Fruit fly (Drosophila melanogaster) whole organism, embryonic: ENCODE results near the gene CG11409.

Experiments
- CG10543 ChIP-seq: fragments of 200-800 bp; sonication (Bioruptor generic); optimal IDR thresholded peaks from 3 replicates; lab custom pipeline; 2017; ENCODE audit warnings: missing biosample characterization, mild to moderate bottlenecking, missing genetic modification characterization, moderate library complexity
- CG10654 ChIP-seq: fragments of 200-800 bp; sonication (Bioruptor generic); optimal IDR thresholded peaks from 2 replicates; lab custom pipeline; 2016; ENCODE audit warnings: missing biosample characterization, missing genetic modification characterization
- CG11093 ChIP-seq: fragments of 200-800 bp; sonication (Bioruptor generic); IDR thresholded peaks from 3 replicates; pipeline ENCODE4 v1.3.6; 2022; ENCODE audit warnings: missing biosample characterization, missing genetic modification characterization
- CG12155 ChIP-seq: fragments of 200-800 bp; sonication (Bioruptor generic); optimal IDR thresholded peaks from 3 replicates; lab custom pipeline; 2016; ENCODE audit warnings: missing biosample characterization, missing genetic modification characterization
- CG12769 ChIP-seq: fragments of 200-800 bp; sonication (Bioruptor generic); optimal IDR thresholded peaks from 2 replicates; lab custom pipeline; 2019; ENCODE audit warnings: missing biosample characterization, mild to moderate bottlenecking, missing genetic modification characterization, moderate library complexity
- CG13624 ChIP-seq: fragments of 200-800 bp; sonication (Bioruptor generic); optimal IDR thresholded peaks from 2 replicates; lab custom pipeline; 2016; ENCODE audit warnings: missing biosample characterization, missing genetic modification characterization
- CG15011 ChIP-seq: fragments of 200-800 bp; sonication (Bioruptor generic); optimal IDR thresholded peaks from 3 replicates; lab custom pipeline; 2018; ENCODE audit warnings: missing biosample characterization, mild to moderate bottlenecking, missing genetic modification characterization
- CG1602 ChIP-seq: fragments of 200-800 bp; sonication (Bioruptor generic); optimal IDR thresholded peaks from 3 replicates; lab custom pipeline; 2016; ENCODE audit warnings: missing biosample characterization, missing genetic modification characterization
- CG17802 ChIP-seq: fragments of 200-800 bp; sonication (Bioruptor generic); optimal IDR thresholded peaks from 2 replicates; lab custom pipeline; 2018; ENCODE audit warnings: missing biosample characterization, mild to moderate bottlenecking, missing genetic modification characterization, moderate library complexity
- CG4854 ChIP-seq: fragments of 200-800 bp; sonication (Bioruptor generic); optimal IDR thresholded peaks from 2 replicates; lab custom pipeline; 2016; ENCODE audit warnings: missing biosample characterization, missing genetic modification characterization, inconsistent platforms
- CG6175 ChIP-seq: fragments of 200-800 bp; sonication (Bioruptor generic); IDR thresholded peaks from 3 replicates; pipeline ENCODE4 v1.3.6; 2022; ENCODE audit warnings: missing biosample characterization, missing genetic modification characterization
- CG6272 ChIP-seq: fragments of 200-800 bp; sonication (Bioruptor generic); IDR thresholded peaks from 2 replicates; pipeline ENCODE4 v1.3.6; 2022; ENCODE audit warnings: missing biosample characterization, missing genetic modification characterization
- CG8281 ChIP-seq: fragments of 200-800 bp; sonication (Bioruptor generic); optimal IDR thresholded peaks from 2 replicates; lab custom pipeline; 2018; ENCODE audit warnings: missing biosample characterization, mild to moderate bottlenecking, missing genetic modification characterization, moderate library complexity
- CG8478 ChIP-seq: fragments of >200 bp; optimal IDR thresholded peaks from 2 replicates; lab custom pipeline; 2018
- CG9437 ChIP-seq: fragments of 200-800 bp; sonication (Bioruptor generic); optimal IDR thresholded peaks from 2 replicates; lab custom pipeline; 2018; ENCODE audit warnings: missing biosample characterization, mild to moderate bottlenecking, missing genetic modification characterization
- CHES-1-like ChIP-seq: fragments of 200-800 bp; sonication (Bioruptor generic); optimal IDR thresholded peaks from 2 replicates; lab custom pipeline; 2016; ENCODE audit warnings: missing biosample characterization, missing genetic modification characterization
- CTCF ChIP-seq: fragments of 200-800 bp; sonication (Bioruptor generic); optimal IDR thresholded peaks from 2 replicates; lab custom pipeline; 2017; ENCODE audit warnings: missing biosample characterization, mild to moderate bottlenecking, missing genetic modification characterization, moderate library complexity
- Fer3 ChIP-seq: fragments of 200-800 bp; sonication (Bioruptor generic); optimal IDR thresholded peaks from 2 replicates; lab custom pipeline; 2018; ENCODE audit warnings: missing biosample characterization, mild to moderate bottlenecking, missing genetic modification characterization, moderate library complexity
- Gug ChIP-seq: fragments of 200-800 bp; sonication (Bioruptor generic); IDR thresholded peaks from 4 replicates; pipeline ENCODE4 v1.3.6; 2022; ENCODE audit warnings: missing biosample characterization, missing genetic modification characterization
- HHEX ChIP-seq: fragments of 200-800 bp; sonication (Bioruptor generic); optimal IDR thresholded peaks from 3 replicates; lab custom pipeline; 2017; ENCODE audit warnings: missing biosample characterization, mild to moderate bottlenecking, missing genetic modification characterization, missing genetic modification reagents
- HLH54F ChIP-seq: fragments of 200-800 bp; sonication (Bioruptor generic); optimal IDR thresholded peaks from 3 replicates; lab custom pipeline; 2016; ENCODE audit warnings: missing biosample characterization, missing genetic modification characterization
- Hr78 ChIP-seq, 2 experiments: fragments of 200-800 bp in 1 of 2; fragments of >200 bp in 1 of 2; sonication (Bioruptor generic) in 1 of 2; optimal IDR thresholded peaks; 2 replicates each; lab custom pipeline; 2017 to 2019; ENCODE audit warnings: missing biosample characterization in 2 of 2, missing genetic modification characterization in 2 of 2, mild to moderate bottlenecking in 1 of 2, moderate library complexity in 1 of 2
- Jarid2 ChIP-seq: fragments of 200-800 bp; sonication (Bioruptor generic); optimal IDR thresholded peaks from 3 replicates; lab custom pipeline; 2017; ENCODE audit warnings: mild to moderate bottlenecking, missing biosample characterization, missing genetic modification reagents, missing genetic modification characterization
- MTF-1 ChIP-seq: fragments of 200-800 bp; sonication (Bioruptor generic); optimal IDR thresholded peaks from 2 replicates; lab custom pipeline; 2018; ENCODE audit warnings: missing biosample characterization, mild to moderate bottlenecking, missing genetic modification characterization, borderline replicate concordance
- Med ChIP-seq: fragments of 200-800 bp; sonication (Bioruptor generic); peaks from one replicate; lab custom pipeline; 2016; ENCODE audit warnings: missing biosample characterization, missing genetic modification characterization, mild to moderate bottlenecking, inconsistent platforms, moderate library complexity
- Nf-YC ChIP-seq: fragments of 200-800 bp; optimal IDR thresholded peaks from 3 replicates; lab custom pipeline; 2019; ENCODE audit warnings: missing biosample characterization, mild to moderate bottlenecking, missing genetic modification characterization, moderate library complexity
- NfI ChIP-seq: fragments of 200-800 bp; sonication (Bioruptor generic); optimal IDR thresholded peaks from 3 replicates; lab custom pipeline; 2018; ENCODE audit warnings: missing biosample characterization, mild to moderate bottlenecking, missing genetic modification characterization, moderate library complexity
- Stat92E ChIP-seq, 3 experiments: fragments of >200 bp in 2 of 3; fragments of 200-800 bp in 1 of 3; sonication (Bioruptor generic) in 1 of 3; optimal IDR thresholded peaks; 2 replicates each; lab custom pipeline; 2017 to 2019; ENCODE audit warnings: missing biosample characterization in 3 of 3, missing genetic modification characterization in 3 of 3, mild to moderate bottlenecking in 1 of 3, moderate library complexity in 1 of 3
- cato ChIP-seq: fragments of 200-800 bp; sonication (Bioruptor generic); optimal IDR thresholded peaks from 2 replicates; lab custom pipeline; 2016; ENCODE audit warnings: missing biosample characterization, missing genetic modification characterization, borderline replicate concordance
- crol ChIP-seq: fragments of 200-800 bp; sonication (Bioruptor generic); IDR thresholded peaks from 2 replicates; pipeline ENCODE4 v1.3.6; 2022; ENCODE audit warnings: missing biosample characterization, missing genetic modification characterization
- cwo ChIP-seq: fragments of 200-800 bp; sonication (Bioruptor generic); optimal IDR thresholded peaks from 3 replicates; lab custom pipeline; 2017; ENCODE audit warnings: missing biosample characterization, missing genetic modification characterization, mild to moderate bottlenecking, moderate library complexity, missing genetic modification reagents
- danr ChIP-seq: fragments of 200-800 bp; sonication (Bioruptor generic); IDR thresholded peaks from 2 replicates; pipeline ENCODE4 v1.3.6; 2022; ENCODE audit warnings: missing biosample characterization, missing genetic modification characterization
- ftz-f1 ChIP-seq: fragments of 200-800 bp; sonication (Bioruptor generic); optimal IDR thresholded peaks from 2 replicates; lab custom pipeline; 2016; ENCODE audit warnings: missing biosample characterization, missing genetic modification characterization
- fu2 ChIP-seq: fragments of 200-800 bp; sonication (Bioruptor generic); optimal IDR thresholded peaks from 2 replicates; lab custom pipeline; 2016; ENCODE audit warnings: missing biosample characterization, missing genetic modification characterization
- gfzf ChIP-seq: fragments of 200-800 bp; sonication (Bioruptor generic); optimal IDR thresholded peaks from 2 replicates; lab custom pipeline; 2016; ENCODE audit warnings: missing biosample characterization, mild to moderate bottlenecking, missing genetic modification characterization, moderate library complexity
- her ChIP-seq: fragments of 200-800 bp; sonication (Bioruptor generic); optimal IDR thresholded peaks from 2 replicates; lab custom pipeline; 2016; ENCODE audit warnings: missing biosample characterization, missing genetic modification characterization
- kni ChIP-seq: fragments of 200-800 bp; sonication (Bioruptor generic); optimal IDR thresholded peaks from 3 replicates; lab custom pipeline; 2017; ENCODE audit warnings: mild to moderate bottlenecking, missing biosample characterization, missing genetic modification reagents, missing genetic modification characterization
- lbe ChIP-seq: fragments of 200-800 bp; sonication (Bioruptor generic); optimal IDR thresholded peaks from 2 replicates; lab custom pipeline; 2016; ENCODE audit warnings: missing biosample characterization, mild to moderate bottlenecking, missing genetic modification characterization
- pita ChIP-seq: fragments of 200-800 bp; sonication (Bioruptor generic); optimal IDR thresholded peaks from 2 replicates; lab custom pipeline; 2017; ENCODE audit warnings: missing biosample characterization, mild to moderate bottlenecking, missing genetic modification characterization
- sd ChIP-seq: fragments of 200-800 bp; sonication (Bioruptor generic); optimal IDR thresholded peaks from 3 replicates; lab custom pipeline; 2018; ENCODE audit warnings: missing biosample characterization, mild to moderate bottlenecking, missing genetic modification characterization, moderate library complexity
- sens ChIP-seq: fragments of 200-800 bp; sonication (Bioruptor generic); peaks from one replicate; lab custom pipeline; 2016; ENCODE audit warnings: missing biosample characterization, missing genetic modification characterization
- slbo ChIP-seq: fragments of 200-800 bp; sonication (Bioruptor generic); IDR thresholded peaks from 2 replicates; pipeline ENCODE4 v1.3.6; 2022; ENCODE audit warnings: missing biosample characterization, missing genetic modification characterization
- sr ChIP-seq: fragments of 200-800 bp; sonication (Bioruptor generic); IDR thresholded peaks from 3 replicates; pipeline ENCODE4 v1.3.6; 2022; ENCODE audit warnings: missing biosample characterization, missing genetic modification characterization
- trem ChIP-seq: fragments of 200-800 bp; optimal IDR thresholded peaks from 3 replicates; lab custom pipeline; 2019; ENCODE audit warnings: missing biosample characterization, mild to moderate bottlenecking, missing genetic modification characterization, moderate library complexity
- zfh1 ChIP-seq: fragments of 200-800 bp; sonication (Bioruptor generic); IDR thresholded peaks from 3 replicates; pipeline ENCODE4 v1.3.6; 2022; ENCODE audit warnings: missing biosample characterization, missing genetic modification characterization

Gene CG11409

DNA sequence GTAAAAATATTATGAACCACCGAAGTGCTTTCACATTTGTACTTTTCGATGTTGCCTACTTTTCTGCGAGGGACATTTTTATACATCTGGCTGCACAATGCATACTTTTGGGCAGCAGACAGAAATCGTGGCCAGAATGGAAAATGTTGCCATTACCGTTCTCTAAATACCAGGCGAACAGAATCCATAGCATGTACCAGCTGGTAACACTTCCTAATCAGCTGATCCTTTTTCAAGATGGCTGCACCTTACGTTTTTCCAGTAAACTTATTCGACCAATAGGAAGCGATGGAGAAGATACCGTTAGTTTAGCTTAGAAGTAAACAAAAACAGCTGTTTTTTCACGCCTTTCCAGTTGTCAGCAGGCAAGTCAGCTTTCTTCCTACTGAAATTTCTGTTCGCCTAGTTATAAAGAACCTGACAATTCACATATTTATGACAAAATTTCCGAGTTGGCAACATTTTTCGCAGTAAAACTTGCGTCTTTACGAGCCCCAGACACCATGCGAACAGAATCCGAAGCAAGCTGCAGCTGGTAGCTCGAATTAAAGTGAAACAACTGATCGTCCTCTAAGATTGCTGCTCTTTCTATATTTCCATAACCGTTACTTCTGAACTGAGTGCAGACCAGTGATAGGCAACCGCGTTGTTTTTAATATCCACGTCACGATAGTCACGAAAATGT is 52.3 kb downstream of the CG11409 start (continued):
- TF ChIP-seq Nf-YC (tag; lab: Kevin White, UChicago): peak; percentile 96
- TF ChIP-seq trem: peak; percentile 22
- TF ChIP-seq Med: peak; percentile 53
- TF ChIP-seq cato (GFP tag; lab: Kevin White, UChicago): no peak
- TF ChIP-seq danr (GFP tag; lab: Robert Waterston, UW): no peak

- TF ChIP-seq lbe (GFP tag; lab: Kevin White, UChicago): no peak
- TF ChIP-seq kni (GFP tag; lab: Kevin White, UChicago): no peak
- TF ChIP-seq MTF-1 (GFP tag; lab: Kevin White, UChicago): no peak
- no peak for TF ChIP-seq CG15011
- peak; percentile 83 for TF ChIP-seq crol (GFP tag; lab: Robert Waterston, UW)
- TF ChIP-seq Jarid2 (GFP tag; lab: Kevin White, UChicago): no peak
- peak; percentile 66 for TF ChIP-seq CG10543 (GFP tag; lab: Kevin White, UChicago)
- peak in 1 of 2 experiments; percentile 48 for TF ChIP-seq Hr78 (GFP tag; optimal IDR thresholded peaks at IDR 0.05; lab: Kevin White, UChicago)
- peak; percentile 81 for TF ChIP-seq CG12769 (tag; lab: Kevin White, UChicago)
- no peak for TF ChIP-seq CG6272 (GFP tag; lab: Robert Waterston, UW)
- peak; percentile 85 for TF ChIP-seq CG6175
- TF ChIP-seq sr: peak; percentile 94
- no peak for TF ChIP-seq fu2 (GFP tag; lab: Kevin White, UChicago)
- TF ChIP-seq HHEX: no peak
- TF ChIP-seq CHES-1-like (GFP tag; lab: Kevin White, UChicago): no peak
- TF ChIP-seq CG8478: no peak
- TF ChIP-seq gfzf (GFP tag; lab: Kevin White, UChicago): no peak
- peak; percentile 84 for TF ChIP-seq ftz-f1 (GFP tag; lab: Kevin White, UChicago)
- peak; percentile 35 for TF ChIP-seq CTCF (GFP tag; lab: Kevin White, UChicago)
- TF ChIP-seq sens: peak; percentile 35
- peak; percentile 25 for TF ChIP-seq NfI (GFP tag; lab: Kevin White, UChicago)
- TF ChIP-seq zfh1 (GFP tag; lab: Robert Waterston, UW): no peak
- peak; percentile 40 for TF ChIP-seq pita (GFP tag; lab: Kevin White, UChicago)
- no peak for TF ChIP-seq Stat92E (GFP tag; optimal IDR thresholded peaks at IDR 0.05; lab: Kevin White, UChicago)
- no peak for TF ChIP-seq CG11093 (GFP tag; lab: Robert Waterston, UW)
- no peak for TF ChIP-seq Gug (GFP tag; lab: Robert Waterston, UW)
- TF ChIP-seq sd (tag; lab: Kevin White, UChicago): peak; percentile 62
- no peak for TF ChIP-seq CG4854 (GFP tag; lab: Kevin White, UChicago)
- peak; percentile 13 for TF ChIP-seq cwo (GFP tag; lab: Kevin White, UChicago)
- TF ChIP-seq Fer3: no peak
- no peak for TF ChIP-seq CG8281 (tag; lab: Kevin White, UChicago)
- TF ChIP-seq CG12155: peak; percentile 92
- TF ChIP-seq CG13624 (GFP tag; lab: Kevin White, UChicago): no peak
- no peak for TF ChIP-seq CG17802 (tag; lab: Kevin White, UChicago)
- TF ChIP-seq CG9437 (GFP tag; lab: Kevin White, UChicago): peak; percentile 64
- TF ChIP-seq HLH54F: no peak
- no peak for TF ChIP-seq CG10654
- no peak for TF ChIP-seq CG1602 (GFP tag; lab: Kevin White, UChicago)
- TF ChIP-seq Med: peak; percentile 16
- no peak for TF ChIP-seq her (GFP tag; lab: Kevin White, UChicago)
- TF ChIP-seq slbo (GFP tag; lab: Robert Waterston, UW): no peak
Measured at dm6 chrX:1286868-1287835, 54.2 kb downstream of the CG11409 start, which contains the start of gene CG32812. Gene CG32812, plus strand, starts transcription at chrX:1287290.
